Fruit fly (Drosophila melanogaster) whole organism, embryonic: ENCODE measurements around the gene CG6511.

Experiments used
- Aef1 ChIP-seq: fragments of 200-800 bp; sonication (Bioruptor generic); IDR thresholded peaks from 3 replicates; pipeline ENCODE4 v1.3.6; 2022; ENCODE audit warnings: missing biosample characterization, missing genetic modification characterization
- Atf3 ChIP-seq: fragments of 200-800 bp; sonication (Bioruptor generic); optimal IDR thresholded peaks from 3 replicates; lab custom pipeline; 2016; ENCODE audit warnings: missing biosample characterization, missing genetic modification characterization
- B-H1 ChIP-seq: fragments of 200-800 bp; sonication (Bioruptor generic); IDR thresholded peaks from 3 replicates; pipeline ENCODE4 v1.3.6; 2022; ENCODE audit warnings: missing biosample characterization, missing genetic modification characterization
- CG1024 ChIP-seq: fragments of 200-800 bp; sonication (Bioruptor generic); IDR thresholded peaks from 2 replicates; pipeline ENCODE4 v1.3.6; 2022; ENCODE audit warnings: missing biosample characterization, missing genetic modification characterization
- CG10543 ChIP-seq: fragments of 200-800 bp; sonication (Bioruptor generic); optimal IDR thresholded peaks from 3 replicates; lab custom pipeline; 2017; ENCODE audit warnings: missing biosample characterization, mild to moderate bottlenecking, missing genetic modification characterization, moderate library complexity
- CG11085 ChIP-seq: fragments of 200-800 bp; sonication (Bioruptor generic); IDR thresholded peaks from 2 replicates; pipeline ENCODE4 v1.3.6; 2022; ENCODE audit warnings: missing biosample characterization, missing genetic modification characterization
- CG12769 ChIP-seq: fragments of 200-800 bp; sonication (Bioruptor generic); optimal IDR thresholded peaks from 2 replicates; lab custom pipeline; 2019; ENCODE audit warnings: missing biosample characterization, mild to moderate bottlenecking, missing genetic modification characterization, moderate library complexity
- CG13624 ChIP-seq: fragments of 200-800 bp; sonication (Bioruptor generic); optimal IDR thresholded peaks from 2 replicates; lab custom pipeline; 2016; ENCODE audit warnings: missing biosample characterization, missing genetic modification characterization
- CG14441 ChIP-seq: fragments of 200-800 bp; sonication (Bioruptor generic); IDR thresholded peaks from 2 replicates; pipeline ENCODE4 v1.3.6; 2022; ENCODE audit warnings: missing biosample characterization, missing genetic modification characterization
- CG15073 ChIP-seq: fragments of 200-800 bp; sonication (Bioruptor generic); optimal IDR thresholded peaks from 2 replicates; lab custom pipeline; 2016; ENCODE audit warnings: missing biosample characterization, missing genetic modification characterization
- CG18599 ChIP-seq: fragments of 200-800 bp; sonication (Bioruptor generic); optimal IDR thresholded peaks from 3 replicates; lab custom pipeline; 2017; ENCODE audit warnings: missing biosample characterization, missing genetic modification characterization, mild to moderate bottlenecking, moderate library complexity, missing genetic modification reagents
- CG32532 ChIP-seq: fragments of 200-800 bp; sonication (Bioruptor generic); IDR thresholded peaks from 2 replicates; pipeline ENCODE4 v1.3.6; 2022; ENCODE audit warnings: missing biosample characterization, missing genetic modification characterization
- CG3726 ChIP-seq: fragments of 200-800 bp; sonication (Bioruptor generic); IDR thresholded peaks from 3 replicates; pipeline ENCODE4, ENCODE4 v1.3.6; 2022; ENCODE audit warnings: missing biosample characterization, missing genetic modification characterization
- CG3847 ChIP-seq: fragments of 200-800 bp; sonication (Bioruptor generic); IDR thresholded peaks from 2 replicates; pipeline ENCODE4 v1.3.6; 2022; ENCODE audit warnings: missing biosample characterization, missing genetic modification characterization
- CG4730 ChIP-seq: fragments of 200-800 bp; sonication (Bioruptor generic); IDR thresholded peaks from 2 replicates; pipeline ENCODE4 v1.3.6; 2022; ENCODE audit warnings: missing biosample characterization, missing genetic modification characterization
- CG6254 ChIP-seq: fragments of 200-800 bp; sonication (Bioruptor generic); optimal IDR thresholded peaks from 3 replicates; lab custom pipeline; 2017; ENCODE audit warnings: mild to moderate bottlenecking, missing biosample characterization, missing genetic modification reagents, missing genetic modification characterization
- CG6689 ChIP-seq: fragments of 200-800 bp; sonication (Bioruptor generic); IDR thresholded peaks from 2 replicates; pipeline ENCODE4 v1.3.6; 2022; ENCODE audit warnings: missing biosample characterization, missing genetic modification characterization
- CG8944 ChIP-seq: fragments of 200-800 bp; sonication (Bioruptor generic); optimal IDR thresholded peaks from 3 replicates; lab custom pipeline; 2016; ENCODE audit warnings: missing biosample characterization, missing genetic modification characterization
- Dip2 ChIP-seq: fragments of 200-800 bp; sonication (Bioruptor generic); IDR thresholded peaks from 2 replicates; pipeline ENCODE4 v1.3.6; 2022; ENCODE audit warnings: missing biosample characterization, missing genetic modification characterization
- Drgx ChIP-seq: fragments of 200-800 bp; sonication (Bioruptor generic); IDR thresholded peaks from 2 replicates; pipeline ENCODE4 v1.3.6; 2022; ENCODE audit warnings: missing biosample characterization, missing genetic modification characterization
- HLH3B ChIP-seq: fragments of 200-800 bp; sonication (Bioruptor generic); IDR thresholded peaks from 2 replicates; pipeline ENCODE4 v1.3.6; 2022; ENCODE audit warnings: missing biosample characterization, missing genetic modification characterization
- HLH4C ChIP-seq: fragments of 200-800 bp; sonication (Bioruptor generic); IDR thresholded peaks from 3 replicates; pipeline ENCODE4 v1.3.6; 2022; ENCODE audit warnings: missing biosample characterization, missing genetic modification characterization; ENCODE audit not compliant: partially characterized antibody
- Hmx ChIP-seq: fragments of 200-800 bp; sonication (Bioruptor generic); optimal IDR thresholded peaks from 2 replicates; lab custom pipeline; 2016; ENCODE audit warnings: missing biosample characterization, missing genetic modification characterization
- Hr51 ChIP-seq, 2 experiments: fragments of 200-800 bp; sonication (Bioruptor generic); optimal IDR thresholded peaks; 2 replicates in 1 of 2; 3 replicates in 1 of 2; lab custom pipeline; 2016 to 2018; ENCODE audit warnings: missing biosample characterization in 2 of 2, missing genetic modification characterization in 2 of 2, mild to moderate bottlenecking in 1 of 2, moderate library complexity in 1 of 2
- Jarid2 ChIP-seq: fragments of 200-800 bp; sonication (Bioruptor generic); optimal IDR thresholded peaks from 3 replicates; lab custom pipeline; 2017; ENCODE audit warnings: mild to moderate bottlenecking, missing biosample characterization, missing genetic modification reagents, missing genetic modification characterization
- NC2β ChIP-seq: fragments of 200-800 bp; sonication (Bioruptor generic); optimal IDR thresholded peaks from 2 replicates; lab custom pipeline; 2016; ENCODE audit warnings: missing biosample characterization, missing genetic modification characterization
- Nf-YC ChIP-seq: fragments of 200-800 bp; optimal IDR thresholded peaks from 3 replicates; lab custom pipeline; 2019; ENCODE audit warnings: missing biosample characterization, mild to moderate bottlenecking, missing genetic modification characterization, moderate library complexity
- Pdp1 ChIP-seq, 2 experiments: fragments of 200-800 bp; sonication (Bioruptor generic); optimal IDR thresholded peaks; 3 replicates each; lab custom pipeline; 2016; ENCODE audit warnings: missing biosample characterization in 2 of 2, missing genetic modification characterization in 2 of 2, mild to moderate bottlenecking in 1 of 2, moderate library complexity in 1 of 2
- Six4 ChIP-seq: fragments of 200-800 bp; sonication (Bioruptor generic); optimal IDR thresholded peaks from 2 replicates; lab custom pipeline; 2016; ENCODE audit warnings: missing biosample characterization, missing genetic modification characterization
- YL-1 ChIP-seq: fragments of 200-800 bp; sonication (Bioruptor generic); optimal IDR thresholded peaks from 3 replicates; lab custom pipeline; 2017; ENCODE audit warnings: missing biosample characterization, mild to moderate bottlenecking, missing genetic modification characterization
- ac ChIP-seq: fragments of 200-800 bp; sonication (Bioruptor generic); optimal IDR thresholded peaks from 3 replicates; lab custom pipeline; 2017; ENCODE audit warnings: missing biosample characterization, mild to moderate bottlenecking, missing genetic modification characterization
- az2 ChIP-seq: fragments of 200-800 bp; sonication (Bioruptor generic); optimal IDR thresholded peaks from 3 replicates; lab custom pipeline; 2016; ENCODE audit warnings: missing biosample characterization, missing genetic modification characterization
- chm ChIP-seq: fragments of 200-800 bp; sonication (Bioruptor generic); IDR thresholded peaks from 2 replicates; pipeline ENCODE4 v1.3.6; 2022; ENCODE audit warnings: missing biosample characterization, missing genetic modification characterization
- dpn ChIP-seq, 2 experiments: fragments of 200-800 bp; sonication (Bioruptor generic); optimal IDR thresholded peaks; 3 replicates each; lab custom pipeline; 2016; ENCODE audit warnings: missing biosample characterization in 2 of 2, missing genetic modification characterization in 2 of 2
- esg ChIP-seq: fragments of 200-800 bp; sonication (Bioruptor generic); conservative IDR thresholded peaks from 2 replicates; pipeline ENCODE4 v1.3.6; 2022; ENCODE audit warnings: missing biosample characterization, missing genetic modification characterization
- exex ChIP-seq: fragments of 200-800 bp; sonication (Bioruptor generic); optimal IDR thresholded peaks from 4 replicates; lab custom pipeline; 2018; ENCODE audit warnings: missing biosample characterization, mild to moderate bottlenecking, missing genetic modification characterization, moderate library complexity
- fd64A ChIP-seq: fragments of 200-800 bp; sonication (Bioruptor generic); optimal IDR thresholded peaks from 3 replicates; lab custom pipeline; 2018; ENCODE audit warnings: missing biosample characterization, mild to moderate bottlenecking, missing genetic modification characterization
- fru ChIP-seq: fragments of >200 bp; optimal IDR thresholded peaks from 2 replicates; lab custom pipeline; 2017
- ftz-f1 ChIP-seq: fragments of 200-800 bp; sonication (Bioruptor generic); optimal IDR thresholded peaks from 2 replicates; lab custom pipeline; 2016; ENCODE audit warnings: missing biosample characterization, missing genetic modification characterization
- gro ChIP-seq: fragments of 200-800 bp; sonication (Bioruptor generic); optimal IDR thresholded peaks from 2 replicates; lab custom pipeline; 2016; ENCODE audit warnings: missing biosample characterization, missing genetic modification characterization
- h ChIP-seq: fragments of >200 bp; optimal IDR thresholded peaks from 2 replicates; lab custom pipeline; 2017
- ham ChIP-seq: fragments of 200-800 bp; sonication (Bioruptor generic); IDR thresholded peaks from 2 replicates; pipeline ENCODE4 v1.3.6; 2022; ENCODE audit warnings: missing biosample characterization, missing genetic modification characterization
- hkb ChIP-seq, 2 experiments: fragments of 200-800 bp in 1 of 2; fragments of >200 bp in 1 of 2; sonication (Bioruptor generic) in 1 of 2; IDR thresholded peaks in 1 of 2; optimal IDR thresholded peaks in 1 of 2; 2 replicates each; pipeline versions ENCODE4 v1.3.6 to Lab custom; 2017 to 2022; ENCODE audit warnings: missing biosample characterization in 1 of 2, missing genetic modification characterization in 1 of 2
- jigr1 ChIP-seq: fragments of 200-800 bp; sonication (Bioruptor generic); IDR thresholded peaks from 3 replicates; pipeline ENCODE4 v1.3.6; 2022; ENCODE audit warnings: missing biosample characterization, missing genetic modification characterization
- row ChIP-seq: fragments of 200-800 bp; sonication (Bioruptor generic); IDR thresholded peaks from 3 replicates; pipeline ENCODE4 v1.3.6; 2022; ENCODE audit warnings: missing biosample characterization, missing genetic modification characterization
- run ChIP-seq: fragments of 200-800 bp; sonication (Bioruptor generic); optimal IDR thresholded peaks from 3 replicates; lab custom pipeline; 2018; ENCODE audit warnings: missing biosample characterization, mild to moderate bottlenecking, missing genetic modification characterization
- schlank ChIP-seq: fragments of 200-800 bp; sonication (Bioruptor generic); optimal IDR thresholded peaks from 2 replicates; lab custom pipeline; 2018; ENCODE audit warnings: missing biosample characterization, mild to moderate bottlenecking, missing genetic modification characterization
- slbo ChIP-seq: fragments of 200-800 bp; sonication (Bioruptor generic); IDR thresholded peaks from 2 replicates; pipeline ENCODE4 v1.3.6; 2022; ENCODE audit warnings: missing biosample characterization, missing genetic modification characterization
- tna ChIP-seq: fragments of 200-800 bp; sonication (Bioruptor generic); IDR thresholded peaks from 2 replicates; pipeline ENCODE4 v1.3.6; 2022; ENCODE audit warnings: missing biosample characterization, missing genetic modification characterization; ENCODE audit not compliant: partially characterized antibody

CG6511 gene

dm6 chr3L:8749676-8750654, 28.8 kb downstream of the CG6511 start, which contains the start of gene CG13306 (continued):
- TF ChIP-seq CG15073 (GFP tag; lab: Kevin White, UChicago) (no peak), NC2β (GFP tag; lab: Kevin White, UChicago) (no peak), CG3726 (GFP tag; lab: Robert Waterston, UW) (no peak), CG6254 (GFP tag; lab: Kevin White, UChicago) (no peak), jigr1 (GFP tag; lab: Robert Waterston, UW) (no peak), HLH3B (GFP tag; lab: Robert Waterston, UW) (peak; percentile 32; the same call in 1 of the 2 replicates), CG14441 (peak; percentile 48; the same call in 1 of the 2 replicates), chm (GFP tag; lab: Robert Waterston, UW) (no peak), CG13624 (GFP tag; lab: Kevin White, UChicago) (no peak), CG1024 (no peak), CG4730 (GFP tag; lab: Robert Waterston, UW) (0 out of 2 replicates have a peak, but pooled peaks have one; percentile 20), esg (no peak), run (peak; percentile 18), Hmx (GFP tag; lab: Kevin White, UChicago) (no peak), CG6689 (GFP tag; lab: Robert Waterston, UW) (0 out of 2 replicates have a peak, but pooled peaks have one; percentile 10), slbo (GFP tag; lab: Robert Waterston, UW) (peak; percentile 61), Drgx (GFP tag; lab: Robert Waterston, UW) (no peak), h (lab: Kevin White, UChicago) (no peak), ac (GFP tag; lab: Kevin White, UChicago) (no peak), CG8944 (no peak), Jarid2 (GFP tag; lab: Kevin White, UChicago) (no peak), CG18599 (GFP tag; lab: Kevin White, UChicago) (no peak), Atf3 (GFP tag; lab: Kevin White, UChicago) (no peak), CG3847 (GFP tag; lab: Robert Waterston, UW) (0 out of 2 replicates have a peak, but pooled peaks have one; percentile 12), Aef1 (GFP tag; lab: Robert Waterston, UW) (0 out of 3 replicates have a peak, but pooled peaks have one; percentile 28), exex (tag; lab: Kevin White, UChicago) (no peak), Nf-YC (tag; lab: Kevin White, UChicago) (peak; percentile 0), fru (lab: Kevin White, UChicago) (no peak), HLH4C (no peak), schlank (tag; lab: Kevin White, UChicago) (no peak), Pdp1 (GFP tag; optimal IDR thresholded peaks at IDR 0.05; lab: Kevin White, UChicago) (peak in 1 of 2 experiments; percentile 61), tna (GFP tag; lab: Robert Waterston, UW) (no peak), CG12769 (peak; percentile 42), dpn (GFP tag; optimal IDR thresholded peaks at IDR 0.05; lab: Kevin White, UChicago) (no peak), YL-1 (no peak), gro (GFP tag; lab: Kevin White, UChicago) (no peak), Dip2 (GFP tag; lab: Robert Waterston, UW) (no peak), ftz-f1 (GFP tag; lab: Kevin White, UChicago) (no peak), CG32532 (GFP tag; lab: Robert Waterston, UW) (no peak), ham (GFP tag; lab: Robert Waterston, UW) (no peak), CG10543 (peak; percentile 47), B-H1 (GFP tag; lab: Robert Waterston, UW) (no peak), Hr51 (GFP tag; optimal IDR thresholded peaks at IDR 0.05; lab: Kevin White, UChicago) (peak in 1 of 2 experiments; percentile 15), Six4 (GFP tag; lab: Kevin White, UChicago) (no peak), az2 (no peak), row (GFP tag; lab: Robert Waterston, UW) (peak; percentile 56), fd64A (GFP tag; lab: Kevin White, UChicago) (no peak), hkb (optimal IDR thresholded peaks at IDR 0.05; lab: Kevin White, UChicago) (no peak), hkb (GFP tag; IDR thresholded peaks at IDR 0.05; lab: Robert Waterston, UW) (peak; percentile 39; the same call in 1 of the 2 replicates), CG11085 (GFP tag; lab: Robert Waterston, UW) (no peak)
